Fruit fly (Drosophila melanogaster) whole organism, prepupa: ENCODE measurements around the gene CG15155.

Experiments
- Blimp-1 ChIP-seq: fragments of 200-800 bp; sonication (Bioruptor generic); optimal IDR thresholded peaks from 3 replicates; lab custom pipeline; 2017; ENCODE audit warnings: missing biosample characterization, missing genetic modification characterization, mild to moderate bottlenecking, moderate library complexity, missing genetic modification reagents
- CG10631 ChIP-seq: fragments of 200-800 bp; sonication (Bioruptor generic); optimal IDR thresholded peaks from 2 replicates; lab custom pipeline; 2016; ENCODE audit warnings: missing biosample characterization, missing genetic modification characterization
- CG10669 ChIP-seq: fragments of 200-800 bp; sonication (Bioruptor generic); optimal IDR thresholded peaks from 3 replicates; lab custom pipeline; 2018; ENCODE audit warnings: missing biosample characterization, mild to moderate bottlenecking, missing genetic modification characterization, moderate library complexity
- CG11762 ChIP-seq: fragments of 200-800 bp; sonication (Bioruptor generic); optimal IDR thresholded peaks from 3 replicates; lab custom pipeline; 2016; ENCODE audit warnings: missing biosample characterization, missing genetic modification characterization; ENCODE audit not compliant: insufficient read depth
- CG11902 ChIP-seq: fragments of 200-800 bp; sonication (Bioruptor generic); optimal IDR thresholded peaks from 3 replicates; lab custom pipeline; 2016; ENCODE audit warnings: missing biosample characterization, missing genetic modification characterization
- CG15336 ChIP-seq: fragments of 200-800 bp; sonication (Bioruptor generic); IDR thresholded peaks from 2 replicates; pipeline ENCODE4 v1.3.6; 2022; ENCODE audit warnings: missing biosample characterization, missing genetic modification characterization
- CG1621 ChIP-seq: fragments of 200-800 bp; sonication (Bioruptor generic); optimal IDR thresholded peaks from 3 replicates; lab custom pipeline; 2018; ENCODE audit warnings: missing biosample characterization, mild to moderate bottlenecking, missing genetic modification characterization
- CG3032 ChIP-seq: fragments of 200-800 bp; optimal IDR thresholded peaks from 2 replicates; lab custom pipeline; 2019; ENCODE audit warnings: missing biosample characterization, mild to moderate bottlenecking, missing genetic modification characterization, moderate library complexity
- CG32006 ChIP-seq: fragments of 200-800 bp; sonication (Bioruptor generic); optimal IDR thresholded peaks from 3 replicates; lab custom pipeline; 2017; ENCODE audit warnings: missing biosample characterization, mild to moderate bottlenecking, missing genetic modification characterization
- CG34406 ChIP-seq: fragments of 200-800 bp; sonication (Bioruptor generic); optimal IDR thresholded peaks from 3 replicates; lab custom pipeline; 2016; ENCODE audit warnings: missing biosample characterization, missing genetic modification characterization
- CG3919 ChIP-seq: fragments of 200-800 bp; sonication (Bioruptor generic); optimal IDR thresholded peaks from 3 replicates; lab custom pipeline; 2016; ENCODE audit warnings: missing biosample characterization, missing genetic modification characterization
- CG6276 ChIP-seq: fragments of 200-800 bp; sonication (Bioruptor generic); optimal IDR thresholded peaks from 2 replicates; lab custom pipeline; 2017; ENCODE audit warnings: missing biosample characterization, mild to moderate bottlenecking, missing genetic modification characterization
- CG6792 ChIP-seq: fragments of 200-800 bp; sonication (Bioruptor generic); optimal IDR thresholded peaks from 3 replicates; lab custom pipeline; 2016; ENCODE audit warnings: missing biosample characterization, missing genetic modification characterization
- CG6854 ChIP-seq: fragments of 200-800 bp; sonication (Bioruptor generic); optimal IDR thresholded peaks from 2 replicates; lab custom pipeline; 2017; ENCODE audit warnings: missing biosample characterization, mild to moderate bottlenecking, missing genetic modification characterization
- CG7368 ChIP-seq: fragments of 200-800 bp; sonication (Bioruptor generic); optimal IDR thresholded peaks from 3 replicates; lab custom pipeline; 2016; ENCODE audit warnings: missing biosample characterization, missing genetic modification characterization
- CG8319 ChIP-seq: fragments of 200-800 bp; sonication (Bioruptor generic); optimal IDR thresholded peaks from 3 replicates; lab custom pipeline; 2016; ENCODE audit warnings: missing biosample characterization, missing genetic modification characterization
- CG8632 ChIP-seq: fragments of 200-800 bp; sonication (Bioruptor generic); optimal IDR thresholded peaks from 3 replicates; lab custom pipeline; 2016; ENCODE audit warnings: missing biosample characterization, missing genetic modification characterization
- CG9139 ChIP-seq: fragments of 200-800 bp; sonication (Bioruptor generic); optimal IDR thresholded peaks from 3 replicates; lab custom pipeline; 2017; ENCODE audit warnings: missing biosample characterization, mild to moderate bottlenecking, missing genetic modification characterization
- Eip75B ChIP-seq: fragments of 200-800 bp; sonication (Bioruptor generic); optimal IDR thresholded peaks from 3 replicates; lab custom pipeline; 2016; ENCODE audit warnings: missing biosample characterization, missing genetic modification characterization
- Eip78C ChIP-seq: fragments of 200-800 bp; sonication (Bioruptor generic); peaks from one replicate; lab custom pipeline; 2016; ENCODE audit warnings: missing biosample characterization, missing genetic modification characterization
- Eip93F ChIP-seq: fragments of 200-800 bp; sonication (Bioruptor generic); optimal IDR thresholded peaks from 2 replicates; lab custom pipeline; 2016; ENCODE audit warnings: missing biosample characterization, mild to moderate bottlenecking, missing genetic modification characterization
- Ets21C ChIP-seq: fragments of 200-800 bp; sonication (Bioruptor generic); optimal IDR thresholded peaks from 3 replicates; lab custom pipeline; 2016; ENCODE audit warnings: missing biosample characterization, missing genetic modification characterization
- Ets96B ChIP-seq: fragments of 200-800 bp; optimal IDR thresholded peaks from 2 replicates; lab custom pipeline; 2019; ENCODE audit warnings: missing biosample characterization, mild to moderate bottlenecking, missing genetic modification characterization, moderate library complexity
- Hr38 ChIP-seq: sonication (Bioruptor generic); optimal IDR thresholded peaks from 2 replicates; lab custom pipeline; 2016; ENCODE audit warnings: missing biosample characterization, missing genetic modification characterization
- Hr39 ChIP-seq: fragments of 200-800 bp; sonication (Bioruptor generic); optimal IDR thresholded peaks from 2 replicates; lab custom pipeline; 2016; ENCODE audit warnings: missing biosample characterization, missing genetic modification characterization
- Hr4 ChIP-seq: fragments of 200-800 bp; sonication (Bioruptor generic); optimal IDR thresholded peaks from 3 replicates; lab custom pipeline; 2016; ENCODE audit warnings: missing biosample characterization, missing genetic modification characterization
- Met ChIP-seq: fragments of 200-800 bp; sonication (Bioruptor generic); optimal IDR thresholded peaks from 3 replicates; lab custom pipeline; 2016; ENCODE audit warnings: missing biosample characterization, missing genetic modification characterization
- OdsH ChIP-seq: fragments of 200-800 bp; sonication (Bioruptor generic); optimal IDR thresholded peaks from 3 replicates; lab custom pipeline; 2016; ENCODE audit warnings: missing biosample characterization, missing genetic modification characterization
- Smox ChIP-seq: fragments of 200-800 bp; sonication (Bioruptor generic); optimal IDR thresholded peaks from 3 replicates; lab custom pipeline; 2016; ENCODE audit warnings: missing biosample characterization, missing genetic modification characterization
- Sox102F ChIP-seq: fragments of 200-800 bp; sonication (Bioruptor generic); optimal IDR thresholded peaks from 2 replicates; lab custom pipeline; 2016; ENCODE audit warnings: missing biosample characterization, mild to moderate bottlenecking, missing genetic modification characterization
- Sox14 ChIP-seq: fragments of 200-800 bp; sonication (Bioruptor generic); optimal IDR thresholded peaks from 3 replicates; lab custom pipeline; 2016; ENCODE audit warnings: missing biosample characterization, missing genetic modification characterization
- Sox15 ChIP-seq: fragments of 200-800 bp; sonication (Bioruptor generic); optimal IDR thresholded peaks from 3 replicates; lab custom pipeline; 2016; ENCODE audit warnings: missing biosample characterization, missing genetic modification characterization
- acj6 ChIP-seq: fragments of 200-800 bp; sonication (Bioruptor generic); optimal IDR thresholded peaks from 3 replicates; lab custom pipeline; 2016; ENCODE audit warnings: missing biosample characterization, missing genetic modification characterization
- cyc ChIP-seq: fragments of 200-800 bp; sonication (Bioruptor generic); optimal IDR thresholded peaks from 3 replicates; lab custom pipeline; 2016; ENCODE audit warnings: missing biosample characterization, missing genetic modification characterization
- dac ChIP-seq: fragments of 200-800 bp; sonication (Bioruptor generic); optimal IDR thresholded peaks from 2 replicates; lab custom pipeline; 2017; ENCODE audit warnings: missing biosample characterization, mild to moderate bottlenecking, missing genetic modification characterization
- dsx ChIP-seq: fragments of 200-800 bp; optimal IDR thresholded peaks from 3 replicates; lab custom pipeline; 2019; ENCODE audit warnings: missing biosample characterization, mild to moderate bottlenecking, missing genetic modification characterization, moderate library complexity; ENCODE audit not compliant: poor library complexity, severe bottlenecking
- eg ChIP-seq: fragments of 200-800 bp; sonication (Bioruptor generic); IDR thresholded peaks from 3 replicates; pipeline ENCODE4 v1.3.6; 2022; ENCODE audit warnings: missing biosample characterization, missing genetic modification characterization
- esn ChIP-seq: fragments of 200-800 bp; sonication (Bioruptor generic); optimal IDR thresholded peaks from 2 replicates; lab custom pipeline; 2016; ENCODE audit warnings: missing biosample characterization, mild to moderate bottlenecking, missing genetic modification characterization, moderate library complexity
- fd85E ChIP-seq: fragments of 200-800 bp; sonication (Bioruptor generic); optimal IDR thresholded peaks from 3 replicates; lab custom pipeline; 2016; ENCODE audit warnings: missing biosample characterization, missing genetic modification characterization
- fkh ChIP-seq: fragments of 200-800 bp; sonication (Bioruptor generic); optimal IDR thresholded peaks from 3 replicates; lab custom pipeline; 2017; ENCODE audit warnings: missing biosample characterization, mild to moderate bottlenecking, missing genetic modification characterization, moderate library complexity
- lz ChIP-seq: fragments of 200-800 bp; sonication (Bioruptor generic); optimal IDR thresholded peaks from 3 replicates; lab custom pipeline; 2016; ENCODE audit warnings: missing biosample characterization, missing genetic modification characterization
- net ChIP-seq: fragments of 200-800 bp; sonication (Bioruptor generic); optimal IDR thresholded peaks from 3 replicates; lab custom pipeline; 2016; ENCODE audit warnings: missing biosample characterization, missing genetic modification characterization
- pdm3 ChIP-seq: fragments of 200-800 bp; sonication (Bioruptor generic); optimal IDR thresholded peaks from 3 replicates; lab custom pipeline; 2016; ENCODE audit warnings: missing biosample characterization, missing genetic modification characterization
- spab ChIP-seq: fragments of 200-800 bp; sonication (Bioruptor generic); optimal IDR thresholded peaks from 2 replicates; lab custom pipeline; 2017; ENCODE audit warnings: missing biosample characterization, mild to moderate bottlenecking, missing genetic modification characterization, missing genetic modification reagents
- svp ChIP-seq: fragments of 200-800 bp; sonication (Bioruptor generic); peaks from one replicate; lab custom pipeline; 2016; ENCODE audit warnings: missing biosample characterization, missing genetic modification characterization
- topi ChIP-seq: fragments of 200-800 bp; sonication (Bioruptor generic); optimal IDR thresholded peaks from 3 replicates; lab custom pipeline; 2016; ENCODE audit warnings: missing biosample characterization, missing genetic modification characterization
- vri ChIP-seq: fragments of 200-800 bp; sonication (Bioruptor generic); optimal IDR thresholded peaks from 3 replicates; lab custom pipeline; 2016; ENCODE audit warnings: missing biosample characterization, mild to moderate bottlenecking, missing genetic modification characterization

The CG15155 gene

DNA sequence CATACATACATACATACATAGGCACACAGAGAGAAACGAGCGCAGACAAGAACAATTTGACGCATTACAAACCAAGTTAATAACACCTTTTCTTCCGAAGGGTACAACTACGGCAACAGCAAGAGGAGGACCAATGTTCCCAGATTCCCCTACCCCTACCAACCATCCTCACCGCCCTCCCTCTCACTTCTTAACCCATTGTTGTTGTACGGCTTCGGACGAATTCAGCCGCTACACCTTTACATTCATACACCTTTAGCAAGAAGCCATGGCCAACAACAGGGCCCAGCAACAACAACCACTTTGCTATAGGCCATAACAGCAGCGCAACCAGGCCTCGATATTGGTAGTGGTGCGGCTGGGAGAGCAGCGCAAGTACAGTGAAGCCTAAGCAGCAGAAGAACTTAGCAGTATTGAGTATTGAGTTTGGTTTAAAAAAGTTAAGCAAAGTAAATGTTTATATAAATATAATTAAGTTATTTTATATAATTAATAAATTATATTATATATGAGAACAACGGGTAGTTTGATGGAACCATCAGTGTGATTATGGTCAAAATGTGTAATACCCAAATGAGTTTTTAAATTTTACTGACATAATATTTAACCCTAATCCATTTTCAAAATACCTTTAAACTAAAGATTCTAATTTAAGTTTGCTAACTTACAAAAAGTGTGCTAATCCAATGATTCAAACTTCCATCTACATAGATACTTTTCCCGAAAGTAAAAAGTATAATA, 4.1 kb upstream of the CG15155 start (continued):
- peak; percentile 54 for TF ChIP-seq Eip75B
- no peak for TF ChIP-seq CG3032
- TF ChIP-seq CG6854 (GFP tag; lab: Kevin White, UChicago), result no peak
- TF ChIP-seq dac (GFP tag; lab: Kevin White, UChicago), result peak; percentile 37
- peak; percentile 17 for TF ChIP-seq CG8632 (GFP tag; lab: Kevin White, UChicago)
- TF ChIP-seq CG15336 (GFP tag; lab: Robert Waterston, UW), result peak; percentile 51
- TF ChIP-seq CG8319, result no peak
- TF ChIP-seq Hr4 (GFP tag; lab: Kevin White, UChicago), result peak; percentile 43
- peak; percentile 3 for TF ChIP-seq CG10631
- TF ChIP-seq svp (GFP tag; lab: Kevin White, UChicago), result peak; percentile 78
- peak; percentile 70 for TF ChIP-seq eg
- no peak for TF ChIP-seq lz (GFP tag; lab: Kevin White, UChicago)
- peak; percentile 60 for TF ChIP-seq CG7368
- peak; percentile 64 for TF ChIP-seq CG3919 (GFP tag; lab: Kevin White, UChicago)
- peak; percentile 5 for TF ChIP-seq acj6 (GFP tag; lab: Kevin White, UChicago)
- peak; percentile 28 for TF ChIP-seq CG10669 (GFP tag; lab: Kevin White, UChicago)
- no peak for TF ChIP-seq CG32006 (GFP tag; lab: Kevin White, UChicago)
- TF ChIP-seq fkh (GFP tag; lab: Kevin White, UChicago), result no peak
- TF ChIP-seq Hr39, result peak; percentile 36
- peak; percentile 47 for TF ChIP-seq Smox (GFP tag; lab: Kevin White, UChicago)
- TF ChIP-seq Sox15 (GFP tag; lab: Kevin White, UChicago), result peak; percentile 14
- no peak for TF ChIP-seq Ets96B (tag; lab: Kevin White, UChicago)
- TF ChIP-seq CG11762 (GFP tag; lab: Kevin White, UChicago), result no peak
- TF ChIP-seq Met (GFP tag; lab: Kevin White, UChicago), result peak; percentile 45
- TF ChIP-seq cyc (GFP tag; lab: Kevin White, UChicago), result peak; percentile 57
- TF ChIP-seq CG1621 (tag; lab: Kevin White, UChicago), result peak; percentile 60
- peak; percentile 28 for TF ChIP-seq CG6792 (GFP tag; lab: Kevin White, UChicago)
- TF ChIP-seq CG6276 (GFP tag; lab: Kevin White, UChicago), result no peak
- TF ChIP-seq CG34406, result no peak
- peak; percentile 47 for TF ChIP-seq Sox14 (GFP tag; lab: Kevin White, UChicago)

DNA sequence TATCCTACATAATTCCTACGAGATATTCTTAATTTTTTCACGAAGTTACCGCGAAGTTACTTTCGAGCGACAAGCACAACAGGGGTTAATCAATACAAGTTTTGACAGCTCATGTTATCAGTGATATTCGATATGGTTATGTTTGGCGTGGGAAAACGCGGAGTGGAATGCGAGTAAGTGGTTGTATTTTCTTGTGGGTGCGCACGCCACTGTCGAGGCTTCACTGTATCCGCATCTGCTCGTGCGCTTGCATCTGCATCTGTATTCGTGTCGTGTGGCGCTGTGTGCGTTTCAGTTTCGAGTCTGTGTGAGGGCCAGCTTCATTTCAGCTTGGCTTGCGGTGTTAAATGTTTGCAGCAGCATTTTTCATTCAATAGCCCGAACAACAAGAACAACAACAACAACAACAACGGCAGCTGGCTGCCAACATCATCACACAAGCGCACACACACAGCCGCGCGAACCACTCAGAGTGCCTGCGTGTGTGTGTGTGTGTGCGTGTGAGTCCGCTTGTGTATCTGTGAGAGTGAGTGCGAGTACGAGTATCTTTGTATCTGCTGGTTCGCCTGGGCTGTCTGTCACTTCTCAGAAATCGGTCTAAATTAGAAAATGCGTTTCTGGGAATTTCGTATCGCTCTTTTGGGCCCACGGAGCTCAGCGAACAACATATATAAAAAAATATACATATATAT, 3.4 kb upstream of the CG15155 start:
- TF ChIP-seq CG10631 (peak; percentile 54), acj6 (GFP tag; lab: Kevin White, UChicago) (peak; percentile 60), CG34406 (no peak), pdm3 (peak; percentile 56), CG3919 (GFP tag; lab: Kevin White, UChicago) (peak; percentile 50), esn (GFP tag; lab: Kevin White, UChicago) (peak; percentile 61), OdsH (peak; percentile 44), CG9139 (no peak), eg (peak; percentile 77), Eip78C (GFP tag; lab: Kevin White, UChicago) (peak; percentile 87), CG7368 (no peak), Ets21C (GFP tag; lab: Kevin White, UChicago) (peak; percentile 41), dsx (GFP tag; lab: Kevin White, UChicago) (peak; percentile 51), svp (GFP tag; lab: Kevin White, UChicago) (peak; percentile 90), Hr38 (GFP tag; lab: Kevin White, UChicago) (no peak), CG8319 (no peak), Blimp-1 (GFP tag; lab: Kevin White, UChicago) (no peak), CG6854 (GFP tag; lab: Kevin White, UChicago) (peak; percentile 10), topi (peak; percentile 64), CG8632 (GFP tag; lab: Kevin White, UChicago) (no peak), vri (no peak), spab (GFP tag; lab: Kevin White, UChicago) (peak; percentile 21), fd85E (no peak), Smox (GFP tag; lab: Kevin White, UChicago) (peak; percentile 48), Eip93F (GFP tag; lab: Kevin White, UChicago) (no peak), Sox14 (GFP tag; lab: Kevin White, UChicago) (peak; percentile 70), CG11902 (peak; percentile 55), Sox102F (GFP tag; lab: Kevin White, UChicago) (no peak), net (GFP tag; lab: Kevin White, UChicago) (no peak), CG10669 (GFP tag; lab: Kevin White, UChicago) (peak; percentile 42)
